Fruit fly (Drosophila melanogaster) whole organism, embryonic: ENCODE measurements around the gene HipHop.

Source experiments
- B-H1 ChIP-seq: fragments of 200-800 bp; sonication (Bioruptor generic); IDR thresholded peaks from 3 replicates; pipeline ENCODE4 v1.3.6; 2022; ENCODE audit warnings: missing biosample characterization, missing genetic modification characterization
- CG10543 ChIP-seq: fragments of 200-800 bp; sonication (Bioruptor generic); optimal IDR thresholded peaks from 3 replicates; lab custom pipeline; 2017; ENCODE audit warnings: missing biosample characterization, mild to moderate bottlenecking, missing genetic modification characterization, moderate library complexity
- CG12299 ChIP-seq: fragments of 200-800 bp; sonication (Bioruptor generic); optimal IDR thresholded peaks from 2 replicates; lab custom pipeline; 2018; ENCODE audit warnings: missing biosample characterization, mild to moderate bottlenecking, missing genetic modification characterization
- CG14667 ChIP-seq: fragments of 200-800 bp; sonication (Bioruptor generic); IDR thresholded peaks from 2 replicates; pipeline ENCODE4 v1.3.6; 2022; ENCODE audit warnings: missing biosample characterization, missing genetic modification characterization
- CG14710 ChIP-seq: fragments of 200-800 bp; sonication (Bioruptor generic); optimal IDR thresholded peaks from 3 replicates; lab custom pipeline; 2019; ENCODE audit warnings: missing biosample characterization, mild to moderate bottlenecking, missing genetic modification characterization, moderate library complexity
- CG14965 ChIP-seq: fragments of 200-800 bp; sonication (Bioruptor generic); optimal IDR thresholded peaks from 2 replicates; lab custom pipeline; 2016; ENCODE audit warnings: missing biosample characterization, missing genetic modification characterization, borderline replicate concordance
- CG1529 ChIP-seq: fragments of 200-800 bp; sonication (Bioruptor generic); optimal IDR thresholded peaks from 3 replicates; lab custom pipeline; 2018; ENCODE audit warnings: missing biosample characterization, missing genetic modification characterization
- CG15601 ChIP-seq: fragments of 200-800 bp; sonication (Bioruptor generic); optimal IDR thresholded peaks from 3 replicates; lab custom pipeline; 2019; ENCODE audit warnings: missing biosample characterization, mild to moderate bottlenecking, missing genetic modification characterization, moderate library complexity
- CG16779 ChIP-seq: fragments of 200-800 bp; sonication (Bioruptor generic); IDR thresholded peaks from 2 replicates; pipeline ENCODE4 v1.3.6; 2022; ENCODE audit warnings: missing biosample characterization, missing genetic modification characterization
- CG2116 ChIP-seq: fragments of 200-800 bp; sonication (Bioruptor generic); optimal IDR thresholded peaks from 3 replicates; lab custom pipeline; 2018; ENCODE audit warnings: missing biosample characterization, mild to moderate bottlenecking, missing genetic modification characterization
- CG3065 ChIP-seq: fragments of 200-800 bp; sonication (Bioruptor generic); optimal IDR thresholded peaks from 2 replicates; lab custom pipeline; 2016; ENCODE audit warnings: missing biosample characterization, missing genetic modification characterization
- CG33557 ChIP-seq: fragments of 200-800 bp; sonication (Bioruptor generic); optimal IDR thresholded peaks from 2 replicates; lab custom pipeline; 2019; ENCODE audit warnings: missing biosample characterization, mild to moderate bottlenecking, missing genetic modification characterization, moderate library complexity
- CG3407 ChIP-seq: fragments of 200-800 bp; sonication (Bioruptor generic); optimal IDR thresholded peaks from 2 replicates; lab custom pipeline; 2018; ENCODE audit warnings: missing biosample characterization, mild to moderate bottlenecking, missing genetic modification characterization
- CG4360 ChIP-seq: fragments of 200-800 bp; sonication (Bioruptor generic); IDR thresholded peaks from 2 replicates; pipeline ENCODE4 v1.3.6; 2022; ENCODE audit warnings: missing biosample characterization, missing genetic modification characterization
- CG6683 ChIP-seq: fragments of 200-800 bp; sonication (Bioruptor generic); optimal IDR thresholded peaks from 2 replicates; lab custom pipeline; 2017; ENCODE audit warnings: missing biosample characterization, mild to moderate bottlenecking, missing genetic modification characterization, missing genetic modification reagents
- CG7372 ChIP-seq: fragments of 200-800 bp; sonication (Bioruptor generic); IDR thresholded peaks from 2 replicates; pipeline ENCODE4 v1.3.6; 2022; ENCODE audit warnings: missing biosample characterization, missing genetic modification characterization
- CG8765 ChIP-seq: fragments of 200-800 bp; sonication (Bioruptor generic); IDR thresholded peaks from 2 replicates; pipeline ENCODE4 v1.3.6; 2022; ENCODE audit warnings: missing biosample characterization, missing genetic modification characterization
- CG9609 ChIP-seq: fragments of 200-800 bp; sonication (Bioruptor generic); optimal IDR thresholded peaks from 3 replicates; lab custom pipeline; 2016; ENCODE audit warnings: missing biosample characterization, missing genetic modification characterization
- CHES-1-like ChIP-seq: fragments of 200-800 bp; sonication (Bioruptor generic); optimal IDR thresholded peaks from 2 replicates; lab custom pipeline; 2016; ENCODE audit warnings: missing biosample characterization, missing genetic modification characterization
- Dfd ChIP-seq, 2 experiments: fragments of >200 bp; optimal IDR thresholded peaks; 2 replicates each; lab custom pipeline; 2017; ENCODE audit warnings: missing biosample characterization in 2 of 2, missing genetic modification characterization in 2 of 2
- Dll ChIP-seq: fragments of 200-800 bp; sonication (Bioruptor generic); IDR thresholded peaks from 4 replicates; pipeline ENCODE4 v1.3.6; 2022; ENCODE audit warnings: missing biosample characterization, missing genetic modification characterization; ENCODE audit not compliant: partially characterized antibody
- Fer1 ChIP-seq: fragments of 200-800 bp; sonication (Bioruptor generic); optimal IDR thresholded peaks from 2 replicates; lab custom pipeline; 2017; ENCODE audit warnings: missing biosample characterization, mild to moderate bottlenecking, missing genetic modification characterization
- Hmx ChIP-seq: fragments of 200-800 bp; sonication (Bioruptor generic); optimal IDR thresholded peaks from 2 replicates; lab custom pipeline; 2016; ENCODE audit warnings: missing biosample characterization, missing genetic modification characterization
- Hr3 ChIP-seq: fragments of 200-800 bp; sonication (Bioruptor generic); optimal IDR thresholded peaks from 3 replicates; lab custom pipeline; 2016; ENCODE audit warnings: missing biosample characterization, missing genetic modification characterization
- Hr51 ChIP-seq, 2 experiments: fragments of 200-800 bp; sonication (Bioruptor generic); optimal IDR thresholded peaks; 2 replicates in 1 of 2; 3 replicates in 1 of 2; lab custom pipeline; 2016 to 2018; ENCODE audit warnings: missing biosample characterization in 2 of 2, missing genetic modification characterization in 2 of 2, mild to moderate bottlenecking in 1 of 2, moderate library complexity in 1 of 2
- Sry-β ChIP-seq: fragments of 200-800 bp; sonication (Bioruptor generic); optimal IDR thresholded peaks from 2 replicates; lab custom pipeline; 2018; ENCODE audit warnings: missing biosample characterization, mild to moderate bottlenecking, missing genetic modification characterization, moderate library complexity
- Taf1 ChIP-seq: fragments of 200-800 bp; sonication (Bioruptor generic); IDR thresholded peaks from 2 replicates; pipeline ENCODE4 v1.3.6; 2022; ENCODE audit warnings: missing biosample characterization, missing genetic modification characterization
- ap ChIP-seq: fragments of 200-800 bp; sonication (Bioruptor generic); IDR thresholded peaks from 2 replicates; pipeline ENCODE4 v1.3.6; 2022; ENCODE audit warnings: missing biosample characterization, missing genetic modification characterization
- az2 ChIP-seq: fragments of 200-800 bp; sonication (Bioruptor generic); optimal IDR thresholded peaks from 3 replicates; lab custom pipeline; 2016; ENCODE audit warnings: missing biosample characterization, missing genetic modification characterization
- cad ChIP-seq: fragments of >200 bp; optimal IDR thresholded peaks from 2 replicates; lab custom pipeline; 2017; ENCODE audit warnings: missing biosample characterization, missing genetic modification characterization
- cas ChIP-seq: fragments of 200-800 bp; sonication (Bioruptor generic); IDR thresholded peaks from 2 replicates; pipeline ENCODE4 v1.3.6; 2022; ENCODE audit warnings: missing biosample characterization, missing genetic modification characterization
- chm ChIP-seq: fragments of 200-800 bp; sonication (Bioruptor generic); IDR thresholded peaks from 2 replicates; pipeline ENCODE4 v1.3.6; 2022; ENCODE audit warnings: missing biosample characterization, missing genetic modification characterization
- cwo ChIP-seq: fragments of 200-800 bp; sonication (Bioruptor generic); optimal IDR thresholded peaks from 3 replicates; lab custom pipeline; 2017; ENCODE audit warnings: missing biosample characterization, missing genetic modification characterization, mild to moderate bottlenecking, moderate library complexity, missing genetic modification reagents
- en ChIP-seq: fragments of 200-800 bp; sonication (Bioruptor generic); optimal IDR thresholded peaks from 2 replicates; lab custom pipeline; 2016; ENCODE audit warnings: missing biosample characterization, missing genetic modification characterization
- ftz-f1 ChIP-seq: fragments of 200-800 bp; sonication (Bioruptor generic); optimal IDR thresholded peaks from 2 replicates; lab custom pipeline; 2016; ENCODE audit warnings: missing biosample characterization, missing genetic modification characterization
- gem ChIP-seq: fragments of 200-800 bp; sonication (Bioruptor generic); optimal IDR thresholded peaks from 2 replicates; lab custom pipeline; 2019; ENCODE audit warnings: missing biosample characterization, mild to moderate bottlenecking, missing genetic modification characterization, moderate library complexity
- ham ChIP-seq: fragments of 200-800 bp; sonication (Bioruptor generic); IDR thresholded peaks from 2 replicates; pipeline ENCODE4 v1.3.6; 2022; ENCODE audit warnings: missing biosample characterization, missing genetic modification characterization
- ken ChIP-seq: fragments of 200-800 bp; sonication (Bioruptor generic); IDR thresholded peaks from 3 replicates; pipeline ENCODE4 v1.3.6; 2022; ENCODE audit warnings: missing biosample characterization, missing genetic modification characterization
- klu ChIP-seq: fragments of 200-800 bp; sonication (Bioruptor generic); IDR thresholded peaks from 2 replicates; pipeline ENCODE4 v1.3.6; 2022; ENCODE audit warnings: missing biosample characterization, missing genetic modification characterization
- lbe ChIP-seq: fragments of 200-800 bp; sonication (Bioruptor generic); optimal IDR thresholded peaks from 2 replicates; lab custom pipeline; 2016; ENCODE audit warnings: missing biosample characterization, mild to moderate bottlenecking, missing genetic modification characterization
- odd ChIP-seq: fragments of 200-800 bp; sonication (Bioruptor generic); optimal IDR thresholded peaks from 2 replicates; lab custom pipeline; 2017; ENCODE audit warnings: missing biosample characterization, mild to moderate bottlenecking, missing genetic modification characterization
- schlank ChIP-seq: fragments of 200-800 bp; sonication (Bioruptor generic); optimal IDR thresholded peaks from 2 replicates; lab custom pipeline; 2018; ENCODE audit warnings: missing biosample characterization, mild to moderate bottlenecking, missing genetic modification characterization
- sd ChIP-seq: fragments of 200-800 bp; sonication (Bioruptor generic); optimal IDR thresholded peaks from 3 replicates; lab custom pipeline; 2018; ENCODE audit warnings: missing biosample characterization, mild to moderate bottlenecking, missing genetic modification characterization, moderate library complexity
- sens ChIP-seq: fragments of 200-800 bp; sonication (Bioruptor generic); peaks from one replicate; lab custom pipeline; 2016; ENCODE audit warnings: missing biosample characterization, missing genetic modification characterization
- sqz ChIP-seq: fragments of 200-800 bp; sonication (Bioruptor generic); optimal IDR thresholded peaks from 3 replicates; lab custom pipeline; 2018; ENCODE audit warnings: missing biosample characterization, mild to moderate bottlenecking, missing genetic modification characterization
- stc ChIP-seq: fragments of 200-800 bp; sonication (Bioruptor generic); IDR thresholded peaks from 2 replicates; pipeline ENCODE4 v1.3.6; 2022; ENCODE audit warnings: missing biosample characterization, missing genetic modification characterization
- sug ChIP-seq: fragments of 200-800 bp; optimal IDR thresholded peaks from 2 replicates; lab custom pipeline; 2019; ENCODE audit warnings: missing biosample characterization, mild to moderate bottlenecking, missing genetic modification characterization, moderate library complexity
- tio ChIP-seq: fragments of 200-800 bp; sonication (Bioruptor generic); optimal IDR thresholded peaks from 2 replicates; lab custom pipeline; 2017; ENCODE audit warnings: missing biosample characterization, missing genetic modification characterization, inconsistent platforms
- toy ChIP-seq: fragments of 200-800 bp; sonication (Bioruptor generic); IDR thresholded peaks from 2 replicates; pipeline ENCODE4 v1.3.6; 2022; ENCODE audit warnings: missing biosample characterization, missing genetic modification characterization
- vvl ChIP-seq: fragments of 200-800 bp; sonication (Bioruptor generic); IDR thresholded peaks from 2 replicates; pipeline ENCODE4 v1.3.6; 2022; ENCODE audit warnings: missing biosample characterization, missing genetic modification characterization
- zfh1 ChIP-seq: fragments of 200-800 bp; sonication (Bioruptor generic); IDR thresholded peaks from 3 replicates; pipeline ENCODE4 v1.3.6; 2022; ENCODE audit warnings: missing biosample characterization, missing genetic modification characterization

The HipHop gene

DNA sequence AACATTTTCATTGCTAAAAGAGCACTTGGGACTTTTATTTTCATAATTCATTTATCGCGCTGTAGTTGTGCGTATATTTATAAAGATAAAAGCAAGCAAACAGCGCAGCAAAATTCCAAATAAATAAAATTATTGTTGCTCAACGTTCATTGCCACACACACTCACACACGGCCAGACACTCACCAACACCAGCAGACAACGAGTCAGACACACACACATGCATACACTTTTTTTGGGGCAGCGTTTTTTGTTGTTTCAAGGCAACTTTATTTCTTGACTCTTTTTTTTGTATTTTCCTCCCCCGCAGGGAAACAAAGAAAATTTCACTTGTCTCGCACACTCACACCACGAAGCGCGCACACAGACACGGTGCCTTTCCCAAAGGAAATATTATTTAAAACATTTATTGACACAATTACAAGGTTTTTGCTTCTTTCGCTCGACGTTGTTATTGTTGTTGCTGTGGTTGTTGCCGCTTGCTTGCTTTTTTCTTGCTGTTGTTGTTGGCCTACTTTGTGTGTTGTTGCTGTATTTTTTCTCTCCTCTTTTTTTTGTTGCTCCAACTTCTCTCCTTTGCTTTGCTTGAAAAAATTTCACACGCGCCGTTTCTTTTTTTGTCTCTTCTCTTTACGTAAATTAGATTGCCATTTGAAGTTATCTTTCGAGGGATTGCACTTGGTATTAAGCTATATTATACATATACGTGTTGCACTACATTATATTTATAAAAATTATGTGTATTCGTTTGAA, 909 bp upstream of the HipHop start (continued):
- TF ChIP-seq CG15601 (tag; lab: Kevin White, UChicago) = no peak
- no peak for TF ChIP-seq CHES-1-like (GFP tag; lab: Kevin White, UChicago)
- TF ChIP-seq tio (GFP tag; lab: Kevin White, UChicago) = no peak
- TF ChIP-seq CG33557 (GFP tag; lab: Kevin White, UChicago) = no peak
- no peak for TF ChIP-seq CG9609 (GFP tag; lab: Kevin White, UChicago)
- no peak for TF ChIP-seq CG3407 (GFP tag; lab: Kevin White, UChicago)
- peak; percentile 70 for TF ChIP-seq CG12299 (tag; lab: Kevin White, UChicago)
- TF ChIP-seq CG14667 (GFP tag; lab: Robert Waterston, UW) = no peak
- peak; percentile 6 for TF ChIP-seq CG2116 (GFP tag; lab: Kevin White, UChicago)
- no peak for TF ChIP-seq CG7372 (GFP tag; lab: Robert Waterston, UW)
- TF ChIP-seq ftz-f1 (GFP tag; lab: Kevin White, UChicago) = peak; percentile 99
- peak; percentile 98 for TF ChIP-seq sqz (GFP tag; lab: Kevin White, UChicago)
- TF ChIP-seq klu (GFP tag; lab: Robert Waterston, UW) = no peak
- no peak for TF ChIP-seq zfh1
- peak; percentile 64 for TF ChIP-seq sd (tag; lab: Kevin White, UChicago)
- no peak for TF ChIP-seq ham (GFP tag; lab: Robert Waterston, UW)
- TF ChIP-seq CG1529 (GFP tag; lab: Kevin White, UChicago) = peak; percentile 2
- TF ChIP-seq Sry-β (GFP tag; lab: Kevin White, UChicago) = no peak
- TF ChIP-seq CG6683 (GFP tag; lab: Kevin White, UChicago) = no peak
- peak; percentile 97 for TF ChIP-seq CG4360 (GFP tag; lab: Robert Waterston, UW)
- TF ChIP-seq odd (GFP tag; lab: Kevin White, UChicago) = no peak
- no peak for TF ChIP-seq CG14710
- TF ChIP-seq vvl (GFP tag; lab: Robert Waterston, UW) = peak; percentile 29; the same call in 1 of the 2 replicates
- TF ChIP-seq Dfd (GFP tag; optimal IDR thresholded peaks at IDR 0.05; lab: Kevin White, UChicago) = no peak
- TF ChIP-seq toy = no peak
- peak; percentile 72 for TF ChIP-seq sug (tag; lab: Kevin White, UChicago)
- TF ChIP-seq Dll = 0 out of 4 replicates have a peak, but pooled peaks have one; percentile 11
- no peak for TF ChIP-seq cwo (GFP tag; lab: Kevin White, UChicago)
- TF ChIP-seq Taf1 = no peak
- TF ChIP-seq Hr3 (GFP tag; lab: Kevin White, UChicago) = peak; percentile 21
- no peak for TF ChIP-seq schlank (tag; lab: Kevin White, UChicago)
- TF ChIP-seq en (GFP tag; lab: Kevin White, UChicago) = no peak
- TF ChIP-seq Fer1 (GFP tag; lab: Kevin White, UChicago) = peak; percentile 27
- TF ChIP-seq ken = no peak
- no peak for TF ChIP-seq gem (tag; lab: Kevin White, UChicago)
- TF ChIP-seq CG10543 (GFP tag; lab: Kevin White, UChicago) = peak; percentile 6
- TF ChIP-seq Hmx (GFP tag; lab: Kevin White, UChicago) = no peak
- TF ChIP-seq B-H1 (GFP tag; lab: Robert Waterston, UW) = no peak
- TF ChIP-seq CG16779 (GFP tag; lab: Robert Waterston, UW) = no peak
- no peak for TF ChIP-seq cad (GFP tag; lab: Kevin White, UChicago)
- TF ChIP-seq az2 (GFP tag; lab: Kevin White, UChicago) = no peak
- peak; percentile 88 for TF ChIP-seq sens
- TF ChIP-seq CG14965 = no peak
- TF ChIP-seq stc (GFP tag; lab: Robert Waterston, UW) = 0 out of 2 replicates have a peak, but pooled peaks have one; percentile 22
- no peak for TF ChIP-seq CG8765
- TF ChIP-seq lbe (GFP tag; lab: Kevin White, UChicago) = peak; percentile 46
- no peak for TF ChIP-seq Hr51 (GFP tag; optimal IDR thresholded peaks at IDR 0.05; lab: Kevin White, UChicago)
- no peak for TF ChIP-seq ap (GFP tag; lab: Robert Waterston, UW)
- no peak for TF ChIP-seq cas (GFP tag; lab: Robert Waterston, UW)
- peak; percentile 51; the same call in 1 of the 2 replicates for TF ChIP-seq chm (GFP tag; lab: Robert Waterston, UW)
- no peak for TF ChIP-seq CG3065 (GFP tag; lab: Kevin White, UChicago)
